Worm (Caenorhabditis elegans) whole organism, L3 larva: ENCODE results near the gene skpo-2.
"Not testable (repeated sequence)": the region's sequence is repeated elsewhere in the genome, so short reads cannot be mapped to it uniquely, and the experiment has no call there.

Source experiments
- R02D3.7 ChIP-seq: fragments of 150-350 bp; optimal IDR thresholded peaks from 2 replicates; lab custom pipeline; 2014; ENCODE audit warnings: missing biosample characterization, missing genetic modification characterization
- ZK546.5 ChIP-seq: sonication (generic microtip); optimal IDR thresholded peaks from 2 replicates; lab custom pipeline; 2017; ENCODE audit warnings: missing biosample characterization, missing genetic modification characterization
- ceh-16 ChIP-seq: sonication (generic microtip); optimal IDR thresholded peaks from 2 replicates; lab custom pipeline; 2017; ENCODE audit warnings: missing biosample characterization, missing genetic modification characterization
- ceh-28 ChIP-seq: fragments of 150-350 bp; optimal IDR thresholded peaks from 2 replicates; lab custom pipeline; 2014; ENCODE audit warnings: missing biosample characterization, missing genetic modification reagents, missing genetic modification characterization
- ceh-9 ChIP-seq: sonication (generic microtip); optimal IDR thresholded peaks from 2 replicates; lab custom pipeline; 2018; ENCODE audit warnings: missing biosample characterization, missing genetic modification characterization
- daf-12 ChIP-seq: fragments of 150-350 bp; optimal IDR thresholded peaks from 2 replicates; lab custom pipeline; 2014; ENCODE audit warnings: missing biosample characterization, missing genetic modification reagents, missing genetic modification characterization
- egl-5 ChIP-seq: fragments of 150-350 bp; optimal IDR thresholded peaks from 2 replicates; lab custom pipeline; 2017; ENCODE audit warnings: missing biosample characterization, missing genetic modification reagents, missing genetic modification characterization, inconsistent platforms
- elt-1 ChIP-seq: fragments of 150-350 bp; optimal IDR thresholded peaks from 2 replicates; lab custom pipeline; 2014; ENCODE audit warnings: missing biosample characterization, missing genetic modification characterization
- eor-1 ChIP-seq, 2 experiments: fragments of 150-350 bp; optimal IDR thresholded peaks; 2 replicates each; lab custom pipeline; 2014 to 2018; ENCODE audit warnings: missing biosample characterization in 2 of 2, missing genetic modification characterization in 2 of 2
- fkh-10 ChIP-seq: sonication (generic microtip); optimal IDR thresholded peaks from 2 replicates; lab custom pipeline; 2017; ENCODE audit warnings: missing biosample characterization, missing genetic modification reagents, missing genetic modification characterization
- fos-1 ChIP-seq: fragments of 150-350 bp; optimal IDR thresholded peaks from 2 replicates; lab custom pipeline; 2014; ENCODE audit warnings: missing biosample characterization, missing genetic modification characterization
- hmg-11 ChIP-seq: sonication (generic microtip); optimal IDR thresholded peaks from 2 replicates; lab custom pipeline; 2016; ENCODE audit warnings: missing genetic modification characterization, missing compliant biosample characterization
- lin-15B ChIP-seq: fragments of 150-350 bp; optimal IDR thresholded peaks from 2 replicates; lab custom pipeline; 2014; ENCODE audit warnings: missing biosample characterization, missing genetic modification characterization
- lin-39 ChIP-seq: fragments of 150-350 bp; optimal IDR thresholded peaks from 2 replicates; lab custom pipeline; 2018; ENCODE audit warnings: missing biosample characterization, missing genetic modification reagents, missing genetic modification characterization
- lsy-12 ChIP-seq: sonication (generic microtip); optimal IDR thresholded peaks from 2 replicates; lab custom pipeline; 2016; ENCODE audit warnings: mild to moderate bottlenecking, missing genetic modification characterization, missing compliant biosample characterization
- mdl-1 ChIP-seq: fragments of 150-350 bp; optimal IDR thresholded peaks from 2 replicates; lab custom pipeline; 2014; ENCODE audit warnings: missing biosample characterization, missing genetic modification characterization
- mml-1 ChIP-seq: fragments of 150-350 bp; sonication (generic microtip); optimal IDR thresholded peaks from 3 replicates; lab custom pipeline; 2014; ENCODE audit warnings: missing biosample characterization, missing genetic modification characterization
- nfya-1 ChIP-seq: sonication (generic microtip); optimal IDR thresholded peaks from 2 replicates; lab custom pipeline; 2017; ENCODE audit warnings: missing genetic modification characterization, mild to moderate bottlenecking, missing compliant biosample characterization, antibody characterized with exemption, moderate library complexity; ENCODE audit not compliant: insufficient read depth
- nhr-12 ChIP-seq: fragments of 150-350 bp; optimal IDR thresholded peaks from 2 replicates; lab custom pipeline; 2014; ENCODE audit warnings: missing biosample characterization, missing genetic modification characterization
- nhr-23 ChIP-seq: fragments of 150-350 bp; optimal IDR thresholded peaks from 2 replicates; lab custom pipeline; 2014; ENCODE audit warnings: missing biosample characterization, missing genetic modification reagents, missing genetic modification characterization
- nhr-237 ChIP-seq: fragments of 150-350 bp; optimal IDR thresholded peaks from 2 replicates; lab custom pipeline; 2014; ENCODE audit warnings: missing biosample characterization, missing genetic modification characterization
- nhr-25 ChIP-seq: sonication (generic microtip); optimal IDR thresholded peaks from 2 replicates; lab custom pipeline; 2017; ENCODE audit warnings: missing biosample characterization, missing genetic modification characterization
- nhr-43 ChIP-seq: sonication (generic microtip); optimal IDR thresholded peaks from 2 replicates; lab custom pipeline; 2016; ENCODE audit warnings: mild to moderate bottlenecking, missing genetic modification characterization, missing compliant biosample characterization; ENCODE audit not compliant: poor library complexity, severe bottlenecking
- nhr-67 ChIP-seq: fragments of 150-350 bp; optimal IDR thresholded peaks from 2 replicates; lab custom pipeline; 2014; ENCODE audit warnings: missing biosample characterization, missing genetic modification characterization
- pha-4 ChIP-seq: fragments of 150-350 bp; optimal IDR thresholded peaks from 2 replicates; lab custom pipeline; 2014; ENCODE audit warnings: missing biosample characterization, missing genetic modification reagents, missing genetic modification characterization
- pqm-1 ChIP-seq: fragments of 150-350 bp; optimal IDR thresholded peaks from 2 replicates; lab custom pipeline; 2017; ENCODE audit warnings: missing biosample characterization, missing genetic modification characterization, inconsistent platforms
- sea-2 ChIP-seq: fragments of 150-350 bp; sonication (generic microtip); optimal IDR thresholded peaks from 4 replicates; lab custom pipeline; 2014; ENCODE audit warnings: missing biosample characterization, missing genetic modification reagents, missing genetic modification characterization
- skn-1 ChIP-seq: fragments of 150-350 bp; optimal IDR thresholded peaks from 2 replicates; lab custom pipeline; 2014; ENCODE audit warnings: missing biosample characterization, missing genetic modification characterization
- snpc-4 ChIP-seq: fragments of 150-350 bp; optimal IDR thresholded peaks from 2 replicates; lab custom pipeline; 2014; ENCODE audit warnings: missing biosample characterization, missing genetic modification characterization
- unc-39 ChIP-seq: sonication (generic microtip); optimal IDR thresholded peaks from 4 replicates; lab custom pipeline; 2017; ENCODE audit warnings: missing biosample characterization, missing genetic modification characterization
- unc-62 ChIP-seq: fragments of 150-350 bp; sonication (generic microtip); optimal IDR thresholded peaks from 4 replicates; lab custom pipeline; 2014; ENCODE audit warnings: missing biosample characterization, missing genetic modification reagents, missing genetic modification characterization
- zag-1 ChIP-seq: fragments of 150-350 bp; optimal IDR thresholded peaks from 2 replicates; lab custom pipeline; 2014; ENCODE audit warnings: missing biosample characterization, missing genetic modification characterization
- ztf-11 ChIP-seq: fragments of 150-350 bp; optimal IDR thresholded peaks from 2 replicates; lab custom pipeline; 2014; ENCODE audit warnings: missing biosample characterization, missing genetic modification characterization
- ztf-4 ChIP-seq: fragments of 150-350 bp; optimal IDR thresholded peaks from 2 replicates; lab custom pipeline; 2014; ENCODE audit warnings: missing biosample characterization, missing genetic modification characterization

skpo-2 gene

DNA sequence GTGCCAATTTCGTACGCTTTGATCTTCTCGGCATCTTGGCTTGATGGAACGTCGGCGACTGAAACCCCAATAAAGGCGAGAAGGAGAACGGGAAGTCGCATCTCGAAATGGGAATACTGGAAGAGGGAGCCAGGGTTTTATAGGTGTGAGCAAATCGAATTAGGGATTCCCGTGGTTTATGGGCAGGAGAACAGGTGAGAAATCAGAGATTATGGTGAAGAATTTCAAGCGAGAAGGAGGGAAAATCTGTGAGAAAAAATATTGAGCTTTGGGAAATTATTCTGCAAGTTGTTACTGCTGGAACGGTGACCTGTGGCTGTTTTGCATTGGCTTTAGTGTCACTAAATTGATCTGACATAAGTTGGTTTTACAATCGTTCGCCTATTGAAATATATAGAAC, 35.3 kb upstream of the skpo-2 start, which contains the start of gene Y49F6B.13:
Gene Y49F6B.13 (minus strand): TSS at position 101 of the 400 bp plus-strand sequence.
- TF ChIP-seq egl-5 (no peak), nhr-67 (no peak), mdl-1 (no peak), nfya-1 (tag; lab: Kevin White, UChicago) (no peak), mml-1 (tag; lab: Kevin White, UChicago) (no peak), pha-4 (tag; lab: Kevin White, UChicago) (no peak), sea-2 (GFP tag; lab: Kevin White, UChicago) (no peak), elt-1 (tag; lab: Kevin White, UChicago) (no peak), unc-39 (tag; lab: Kevin White, UChicago) (no peak), pqm-1 (no peak), nhr-23 (no peak), nhr-43 (tag; lab: Kevin White, UChicago) (no peak), nhr-237 (tag; lab: Kevin White, UChicago) (no peak), zag-1 (no peak)

DNA sequence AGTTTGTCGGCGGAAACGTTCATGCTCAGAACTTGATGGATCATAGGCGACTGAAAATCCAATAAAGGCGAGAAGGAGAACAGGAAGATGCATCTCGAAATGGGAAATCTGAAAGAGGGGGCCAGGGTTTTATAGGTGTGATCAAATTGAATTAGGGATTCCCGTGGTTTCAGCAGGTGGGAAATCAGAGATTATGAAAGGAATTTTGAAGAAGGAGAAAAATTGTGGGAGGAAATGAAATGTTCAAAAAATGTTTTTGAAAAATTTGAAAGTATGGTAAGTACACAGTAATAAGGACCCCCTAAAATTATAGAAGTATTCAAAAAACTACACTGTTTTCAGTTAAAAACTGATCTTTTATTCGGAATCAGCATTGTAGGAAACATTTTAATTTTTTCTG, 34.2 kb upstream of the skpo-2 start, which contains the start of gene Y49F6B.20:
Gene Y49F6B.20 (minus strand): TSS at position 101 of the 400 bp plus-strand sequence.
- TF ChIP-seq lin-39 (tag; lab: Kevin White, UChicago), result no peak
- no peak for TF ChIP-seq nhr-43 (tag; lab: Kevin White, UChicago)
- no peak for TF ChIP-seq daf-12
- TF ChIP-seq hmg-11, result no peak
- no peak for TF ChIP-seq nhr-12 (tag; lab: Kevin White, UChicago)
- TF ChIP-seq fos-1 (tag; lab: Kevin White, UChicago), result no peak
- TF ChIP-seq snpc-4, result no peak
- no peak for TF ChIP-seq ztf-4 (tag; lab: Kevin White, UChicago)
- TF ChIP-seq R02D3.7 (tag; lab: Kevin White, UChicago), result no peak
- TF ChIP-seq fkh-10 (GFP tag; lab: Kevin White, UChicago), result no peak
- no peak for TF ChIP-seq ceh-9
- TF ChIP-seq mdl-1, result no peak
- no peak for TF ChIP-seq nhr-25 (tag; lab: Kevin White, UChicago)
- TF ChIP-seq nfya-1 (tag; lab: Kevin White, UChicago), result no peak
- no peak for TF ChIP-seq sea-2 (GFP tag; lab: Kevin White, UChicago)
- TF ChIP-seq, all 47 proteins: peak for 0

DNA sequence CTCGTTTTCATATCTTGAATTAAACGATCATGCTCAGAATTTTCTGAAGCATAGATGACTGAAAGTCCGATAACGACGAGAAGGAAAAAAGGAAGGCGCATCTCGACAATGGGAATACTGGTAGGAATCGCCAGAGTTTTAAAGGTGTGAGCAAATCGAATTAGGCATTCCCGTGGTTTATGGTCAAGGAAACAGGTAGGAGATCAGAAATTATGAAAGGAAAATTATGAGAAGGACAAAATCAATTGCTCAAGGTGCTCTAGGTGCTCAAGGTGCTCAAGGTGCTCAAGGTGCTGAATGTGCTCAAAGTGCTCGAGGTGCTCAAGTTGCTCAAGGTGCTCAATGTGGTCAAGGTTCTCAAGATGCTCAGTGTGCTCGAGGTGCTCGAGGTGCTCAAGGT, 28.3 kb upstream of the skpo-2 start, which contains the start of gene C16C8.10:
Gene C16C8.10 (minus strand): TSS at position 101 of the 400 bp plus-strand sequence.
- not testable (repeated sequence) for TF ChIP-seq ceh-28, nfya-1, fos-1 (tag; lab: Kevin White, UChicago)

DNA sequence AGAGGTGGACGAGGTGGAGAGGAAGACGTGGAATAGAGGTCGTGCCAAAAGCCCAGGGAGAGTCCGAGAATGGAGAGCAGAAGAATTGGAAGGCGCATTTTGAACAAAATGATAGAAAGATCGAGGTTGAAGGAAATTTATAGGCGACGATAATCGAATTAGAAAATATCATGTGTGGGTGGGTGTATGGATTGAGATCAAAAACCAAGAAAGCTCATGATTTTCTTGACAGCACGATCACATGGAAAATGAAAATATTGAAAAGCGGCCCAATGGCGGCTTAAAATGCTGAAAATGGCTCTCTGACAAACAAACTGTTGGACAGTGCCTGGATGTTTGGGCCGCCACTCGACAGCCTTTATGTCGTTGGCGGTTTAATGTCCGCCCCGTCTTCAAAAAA, 26.8 kb upstream of the skpo-2 start, which contains the start of gene C16C8.9:
Gene C16C8.9 (minus strand): TSS at position 101 of the 400 bp plus-strand sequence.
- TF ChIP-seq skn-1 (tag; lab: Kevin White, UChicago), result no peak
- no peak for TF ChIP-seq daf-12
- no peak for TF ChIP-seq lsy-12 (tag; lab: Kevin White, UChicago)
- no peak for TF ChIP-seq nhr-43 (tag; lab: Kevin White, UChicago)
- TF ChIP-seq pha-4 (tag; lab: Kevin White, UChicago), result no peak
- no peak for TF ChIP-seq sea-2 (GFP tag; lab: Kevin White, UChicago)
- TF ChIP-seq ceh-28 (tag; lab: Kevin White, UChicago), result no peak
- no peak for TF ChIP-seq lin-15B (tag; lab: Kevin White, UChicago)
- TF ChIP-seq ZK546.5 (tag; lab: Kevin White, UChicago), result no peak
- TF ChIP-seq ztf-4 (tag; lab: Kevin White, UChicago), result no peak
- TF ChIP-seq nhr-237 (tag; lab: Kevin White, UChicago), result no peak
- TF ChIP-seq unc-39 (tag; lab: Kevin White, UChicago), result no peak
- TF ChIP-seq nhr-23, result no peak
- no peak for TF ChIP-seq egl-5
- TF ChIP-seq unc-62, result no peak
- TF ChIP-seq ceh-16 (tag; lab: Kevin White, UChicago), result no peak
- TF ChIP-seq eor-1 (tag; optimal IDR thresholded peaks at IDR 0.05; lab: Kevin White, UChicago), result no peak

DNA sequence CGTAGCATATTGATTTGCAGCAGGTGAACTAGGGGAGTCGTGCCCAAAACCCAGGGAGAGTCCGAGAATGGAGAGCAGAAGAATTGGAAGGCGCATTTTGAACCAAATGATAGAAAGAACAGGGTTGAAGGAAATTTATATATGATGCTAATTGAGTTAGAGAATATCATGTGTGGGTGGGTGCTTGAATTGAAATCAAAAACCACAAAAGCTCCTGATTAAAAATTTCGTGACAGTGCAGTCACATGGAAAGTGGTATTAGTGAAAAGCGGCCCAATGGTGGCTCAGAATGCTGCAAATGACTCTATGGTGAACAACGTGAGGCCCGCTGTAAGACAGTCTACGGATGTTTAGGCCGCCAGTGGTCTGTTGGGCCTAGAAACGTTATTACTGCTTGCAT, 25.3 kb upstream of the skpo-2 start, which contains the start of gene C16C8.8:
Gene C16C8.8 (minus strand): TSS at position 101 of the 400 bp plus-strand sequence.
- TF ChIP-seq ztf-11 (tag; lab: Kevin White, UChicago), result no peak
